Worm (Caenorhabditis elegans) whole organism, L3 larva: Measurements from ENCODE around the gene C44B7.5.

Source experiments
- ceh-16 ChIP-seq: sonication (generic microtip); optimal IDR thresholded peaks from 2 replicates; lab custom pipeline; 2017; ENCODE audit warnings: missing biosample characterization, missing genetic modification characterization
- ceh-9 ChIP-seq: sonication (generic microtip); optimal IDR thresholded peaks from 2 replicates; lab custom pipeline; 2018; ENCODE audit warnings: missing biosample characterization, missing genetic modification characterization
- daf-12 ChIP-seq: fragments of 150-350 bp; optimal IDR thresholded peaks from 2 replicates; lab custom pipeline; 2014; ENCODE audit warnings: missing biosample characterization, missing genetic modification reagents, missing genetic modification characterization
- elt-3 ChIP-seq, 3 experiments: fragments of 150-350 bp in 1 of 3; sonication (generic microtip) in 2 of 3; optimal IDR thresholded peaks; 2 replicates in 2 of 3; 4 replicates in 1 of 3; lab custom pipeline; 2014 to 2017; ENCODE audit warnings: missing biosample characterization in 3 of 3, missing genetic modification characterization in 3 of 3
- fkh-10 ChIP-seq: sonication (generic microtip); optimal IDR thresholded peaks from 2 replicates; lab custom pipeline; 2017; ENCODE audit warnings: missing biosample characterization, missing genetic modification reagents, missing genetic modification characterization
- fos-1 ChIP-seq: fragments of 150-350 bp; optimal IDR thresholded peaks from 2 replicates; lab custom pipeline; 2014; ENCODE audit warnings: missing biosample characterization, missing genetic modification characterization
- jun-1 ChIP-seq: fragments of 150-350 bp; optimal IDR thresholded peaks from 2 replicates; lab custom pipeline; 2014; ENCODE audit warnings: missing biosample characterization, missing genetic modification reagents, missing genetic modification characterization
- nfya-1 ChIP-seq: sonication (generic microtip); optimal IDR thresholded peaks from 2 replicates; lab custom pipeline; 2017; ENCODE audit warnings: missing genetic modification characterization, mild to moderate bottlenecking, missing compliant biosample characterization, antibody characterized with exemption, moderate library complexity; ENCODE audit not compliant: insufficient read depth
- nhr-12 ChIP-seq: fragments of 150-350 bp; optimal IDR thresholded peaks from 2 replicates; lab custom pipeline; 2014; ENCODE audit warnings: missing biosample characterization, missing genetic modification characterization
- pha-4 ChIP-seq: fragments of 150-350 bp; optimal IDR thresholded peaks from 2 replicates; lab custom pipeline; 2014; ENCODE audit warnings: missing biosample characterization, missing genetic modification reagents, missing genetic modification characterization
- unc-39 ChIP-seq: sonication (generic microtip); optimal IDR thresholded peaks from 4 replicates; lab custom pipeline; 2017; ENCODE audit warnings: missing biosample characterization, missing genetic modification characterization
- unc-62 ChIP-seq: fragments of 150-350 bp; sonication (generic microtip); optimal IDR thresholded peaks from 4 replicates; lab custom pipeline; 2014; ENCODE audit warnings: missing biosample characterization, missing genetic modification reagents, missing genetic modification characterization

ce11 chrII:6858201-6858600, 14.2 kb downstream of the C44B7.5 start, which contains the start of gene dnj-5:
- no peak for TF ChIP-seq ceh-9 (tag; lab: Kevin White, UChicago)
- TF ChIP-seq fos-1, result no peak
- TF ChIP-seq jun-1 (tag; lab: Kevin White, UChicago), result no peak
- TF ChIP-seq ceh-16, result no peak
- TF ChIP-seq elt-3 (tag; optimal IDR thresholded peaks at IDR 0.05; lab: Kevin White, UChicago), result no peak
- no peak for TF ChIP-seq fkh-10 (GFP tag; lab: Kevin White, UChicago)
- TF ChIP-seq unc-39, result no peak
- TF ChIP-seq daf-12 (tag; lab: Kevin White, UChicago), result no peak
- TF ChIP-seq unc-62, result no peak
- TF ChIP-seq nhr-12 (tag; lab: Kevin White, UChicago), result no peak
- TF ChIP-seq pha-4, result no peak
- TF ChIP-seq nfya-1 (tag; lab: Kevin White, UChicago), result no peak
